Worm (Caenorhabditis elegans) whole organism, L3 larva: ENCODE measurements around the gene puf-9.

Source experiments
- R02D3.7 ChIP-seq: fragments of 150-350 bp; optimal IDR thresholded peaks from 2 replicates; lab custom pipeline; 2014; ENCODE audit warnings: missing biosample characterization, missing genetic modification characterization
- daf-12 ChIP-seq: fragments of 150-350 bp; optimal IDR thresholded peaks from 2 replicates; lab custom pipeline; 2014; ENCODE audit warnings: missing biosample characterization, missing genetic modification reagents, missing genetic modification characterization
- elt-1 ChIP-seq: fragments of 150-350 bp; optimal IDR thresholded peaks from 2 replicates; lab custom pipeline; 2014; ENCODE audit warnings: missing biosample characterization, missing genetic modification characterization
- elt-2 ChIP-seq: sonication (generic microtip); optimal IDR thresholded peaks from 2 replicates; lab custom pipeline; 2016; ENCODE audit warnings: missing genetic modification reagents, mild to moderate bottlenecking, missing genetic modification characterization, missing compliant biosample characterization
- lin-15B ChIP-seq: fragments of 150-350 bp; optimal IDR thresholded peaks from 2 replicates; lab custom pipeline; 2014; ENCODE audit warnings: missing biosample characterization, missing genetic modification characterization
- lin-39 ChIP-seq: fragments of 150-350 bp; optimal IDR thresholded peaks from 2 replicates; lab custom pipeline; 2018; ENCODE audit warnings: missing biosample characterization, missing genetic modification reagents, missing genetic modification characterization
- nfya-1 ChIP-seq: sonication (generic microtip); optimal IDR thresholded peaks from 2 replicates; lab custom pipeline; 2017; ENCODE audit warnings: missing genetic modification characterization, mild to moderate bottlenecking, missing compliant biosample characterization, antibody characterized with exemption, moderate library complexity; ENCODE audit not compliant: insufficient read depth
- nhr-11 ChIP-seq: fragments of 150-350 bp; optimal IDR thresholded peaks from 2 replicates; lab custom pipeline; 2014; ENCODE audit warnings: missing biosample characterization, missing genetic modification characterization
- nhr-12 ChIP-seq: fragments of 150-350 bp; optimal IDR thresholded peaks from 2 replicates; lab custom pipeline; 2014; ENCODE audit warnings: missing biosample characterization, missing genetic modification characterization
- nhr-76 ChIP-seq: fragments of 150-350 bp; sonication (generic microtip); optimal IDR thresholded peaks from 5 replicates; lab custom pipeline; 2014; ENCODE audit warnings: missing biosample characterization, missing genetic modification characterization
- pqm-1 ChIP-seq: fragments of 150-350 bp; optimal IDR thresholded peaks from 2 replicates; lab custom pipeline; 2017; ENCODE audit warnings: missing biosample characterization, missing genetic modification characterization, inconsistent platforms

DNA sequence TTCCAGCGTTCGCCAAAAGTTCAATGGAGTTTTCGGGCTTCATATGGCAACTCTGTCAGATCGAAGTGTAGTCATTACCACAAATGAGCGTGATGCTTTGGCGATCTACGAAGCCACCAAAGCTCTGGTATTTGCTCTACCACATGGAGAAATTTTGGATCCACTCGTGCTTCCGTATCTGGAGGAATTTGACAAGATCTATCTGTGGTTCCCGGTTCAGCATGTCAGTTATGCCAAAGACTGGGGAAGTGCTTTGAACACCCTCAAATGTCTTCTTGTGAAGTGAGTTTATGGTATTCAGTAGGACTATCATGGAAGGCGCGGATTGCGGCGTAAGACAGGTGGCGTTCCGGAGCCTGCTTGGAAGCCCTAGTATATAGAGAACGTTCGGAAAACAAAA, 47.0 kb upstream of the puf-9 start:
- TF ChIP-seq R02D3.7 (no peak), lin-39 (tag; lab: Kevin White, UChicago) (no peak), daf-12 (tag; lab: Kevin White, UChicago) (no peak), nhr-12 (no peak), pqm-1 (tag; lab: Kevin White, UChicago) (no peak), nhr-11 (tag; lab: Kevin White, UChicago) (no peak), nhr-76 (tag; lab: Kevin White, UChicago) (no peak), nfya-1 (no peak), elt-2 (tag; lab: Kevin White, UChicago) (no peak), lin-15B (no peak), elt-1 (tag; lab: Kevin White, UChicago) (no peak)
